Worm (Caenorhabditis elegans) whole organism, early embryonic: Measurements from ENCODE around the gene dyf-13.

Source experiments
- B0310.2 ChIP-seq: sonication (generic microtip); optimal IDR thresholded peaks from 2 replicates; lab custom pipeline; 2016; ENCODE audit warnings: mild to moderate bottlenecking, missing genetic modification characterization, missing compliant biosample characterization
- F13C5.2 ChIP-seq: sonication (generic microtip); optimal IDR thresholded peaks from 2 replicates; lab custom pipeline; 2017; ENCODE audit warnings: mild to moderate bottlenecking, missing genetic modification characterization, inconsistent platforms, missing compliant biosample characterization
- aly-1 ChIP-seq: sonication (generic microtip); optimal IDR thresholded peaks from 2 replicates; lab custom pipeline; 2016; ENCODE audit warnings: missing genetic modification characterization, missing compliant biosample characterization
- ama-1 ChIP-seq: fragments of 150-350 bp; optimal IDR thresholded peaks from 2 replicates; lab custom pipeline; 2014
- ceh-13 ChIP-seq: fragments of 200-800 bp; sonication (Bioruptor generic); optimal IDR thresholded peaks from 2 replicates; lab custom pipeline; 2018; ENCODE audit warnings: mild to moderate bottlenecking, missing genetic modification characterization, missing compliant biosample characterization
- ceh-36 ChIP-seq: sonication (generic microtip); optimal IDR thresholded peaks from 2 replicates; lab custom pipeline; 2016; ENCODE audit warnings: missing genetic modification characterization, inconsistent platforms, missing compliant biosample characterization
- ets-7 ChIP-seq: sonication (generic microtip); optimal IDR thresholded peaks from 2 replicates; lab custom pipeline; 2016; ENCODE audit warnings: missing genotype, missing genetic modification characterization, missing compliant biosample characterization
- flt-1 ChIP-seq: fragments of 200-800 bp; sonication (Bioruptor generic); IDR thresholded peaks from 2 replicates; pipeline ENCODE4 v1.3.6; 2022; ENCODE audit warnings: missing genetic modification characterization, missing compliant biosample characterization
- hmbx-1 ChIP-seq: sonication (generic microtip); optimal IDR thresholded peaks from 2 replicates; lab custom pipeline; 2016; ENCODE audit warnings: mild to moderate bottlenecking, missing genetic modification characterization, missing compliant biosample characterization
- hmg-4 ChIP-seq: fragments of 200-800 bp; sonication (Bioruptor generic); optimal IDR thresholded peaks from 2 replicates; lab custom pipeline; 2018; ENCODE audit warnings: mild to moderate bottlenecking, missing genetic modification characterization, missing compliant biosample characterization
- hnd-1 ChIP-seq: sonication (generic microtip); optimal IDR thresholded peaks from 2 replicates; lab custom pipeline; 2016; ENCODE audit warnings: missing genetic modification characterization, missing compliant biosample characterization
- pes-1 ChIP-seq: fragments of 200-800 bp; sonication (Bioruptor generic); IDR thresholded peaks from 2 replicates; pipeline ENCODE4 v1.3.6; 2022; ENCODE audit warnings: missing genetic modification reagents, missing genetic modification characterization, missing compliant biosample characterization
- scrt-1 ChIP-seq: fragments of 200-800 bp; sonication (Bioruptor generic); IDR thresholded peaks from 2 replicates; pipeline ENCODE4 v1.3.6; 2022; ENCODE audit warnings: missing genetic modification characterization, missing compliant biosample characterization
- sea-1 ChIP-seq: fragments of 200-800 bp; sonication (Bioruptor generic); conservative IDR thresholded peaks from 2 replicates; pipeline ENCODE4 v1.3.6; 2022; ENCODE audit warnings: missing genetic modification characterization, missing compliant biosample characterization
- tbx-11 ChIP-seq: fragments of 200-800 bp; sonication (Bioruptor generic); IDR thresholded peaks from 2 replicates; pipeline ENCODE4 v1.3.6; 2022; ENCODE audit warnings: missing genetic modification characterization, missing compliant biosample characterization
- tbx-37 ChIP-seq: fragments of 200-800 bp; sonication (Bioruptor generic); conservative IDR thresholded peaks from 2 replicates; pipeline ENCODE4 v1.3.6; 2022; ENCODE audit warnings: missing genetic modification reagents, missing genetic modification characterization, missing compliant biosample characterization
- tra-4 ChIP-seq: sonication (generic microtip); optimal IDR thresholded peaks from 2 replicates; lab custom pipeline; 2017; ENCODE audit warnings: missing genetic modification characterization, missing compliant biosample characterization

dyf-13 gene

DNA sequence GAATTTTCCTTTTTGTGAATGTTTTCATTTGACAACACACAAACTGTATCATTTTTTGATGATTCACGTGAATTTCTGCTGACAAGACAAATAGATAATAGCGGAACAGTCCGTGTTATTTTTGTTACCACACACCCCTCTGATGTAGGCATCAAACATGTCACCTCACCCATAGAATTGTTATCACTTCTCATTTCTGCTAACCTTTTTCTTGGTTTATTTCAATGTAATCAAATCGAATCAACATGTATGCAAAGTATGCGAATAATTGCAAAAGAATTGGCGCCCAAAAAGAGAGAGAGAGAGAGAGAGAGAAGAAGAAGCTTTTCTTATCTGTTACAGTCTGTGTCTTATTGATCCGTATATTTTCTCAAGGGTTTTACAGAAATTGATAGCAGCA, 13.7 kb downstream of the dyf-13 start:
- TF ChIP-seq ceh-13 (GFP tag; lab: Kevin White, UChicago) (no peak), ceh-36 (tag; lab: Kevin White, UChicago) (no peak), flt-1 (GFP tag; lab: Robert Waterston, UW) (no peak), sea-1 (GFP tag; lab: Robert Waterston, UW) (no peak), tbx-37 (GFP tag; lab: Robert Waterston, UW) (no peak), ets-7 (tag; lab: Kevin White, UChicago) (no peak), aly-1 (no peak), F13C5.2 (no peak), hmg-4 (no peak), scrt-1 (no peak), tra-4 (tag; lab: Kevin White, UChicago) (no peak), hnd-1 (tag; lab: Kevin White, UChicago) (no peak), pes-1 (GFP tag; lab: Robert Waterston, UW) (no peak), B0310.2 (tag; lab: Kevin White, UChicago) (no peak), ama-1 (lab: Kevin White, UChicago) (no peak), hmbx-1 (tag; lab: Kevin White, UChicago) (no peak), tbx-11 (no peak)

DNA sequence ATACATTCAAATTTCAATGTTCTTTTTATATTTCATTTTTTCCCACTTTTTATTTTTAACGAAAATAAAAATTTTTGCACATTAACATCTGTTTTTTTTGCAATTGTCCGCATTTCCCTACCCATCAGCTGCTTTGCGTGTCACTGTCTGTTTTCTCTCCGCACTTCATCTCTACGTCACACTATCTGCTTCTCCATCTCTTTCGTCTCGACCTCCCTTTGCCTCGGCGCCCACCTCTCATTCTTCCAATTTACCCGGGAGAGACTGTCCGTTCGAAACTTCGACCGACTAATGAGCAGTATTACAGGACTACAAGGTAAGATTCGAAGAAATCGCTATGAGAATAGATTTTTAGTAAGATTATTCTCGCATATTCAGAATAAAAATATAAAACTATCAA, 15.8 kb downstream of the dyf-13 start, which contains the start of gene C27H5.2:
Gene C27H5.2 (plus strand): TSS at position 190 of the 400 bp plus-strand sequence.
- TF ChIP-seq F13C5.2 (no peak), tra-4 (tag; lab: Kevin White, UChicago) (no peak), ceh-36 (tag; lab: Kevin White, UChicago) (no peak), tbx-11 (no peak), tbx-37 (GFP tag; lab: Robert Waterston, UW) (no peak), hmbx-1 (tag; lab: Kevin White, UChicago) (no peak), aly-1 (no peak), ama-1 (lab: Kevin White, UChicago) (no peak), hnd-1 (tag; lab: Kevin White, UChicago) (no peak), sea-1 (GFP tag; lab: Robert Waterston, UW) (no peak), scrt-1 (no peak), B0310.2 (tag; lab: Kevin White, UChicago) (no peak), pes-1 (GFP tag; lab: Robert Waterston, UW) (no peak), ceh-13 (GFP tag; lab: Kevin White, UChicago) (no peak), hmg-4 (no peak), ets-7 (tag; lab: Kevin White, UChicago) (no peak), flt-1 (GFP tag; lab: Robert Waterston, UW) (no peak)

DNA sequence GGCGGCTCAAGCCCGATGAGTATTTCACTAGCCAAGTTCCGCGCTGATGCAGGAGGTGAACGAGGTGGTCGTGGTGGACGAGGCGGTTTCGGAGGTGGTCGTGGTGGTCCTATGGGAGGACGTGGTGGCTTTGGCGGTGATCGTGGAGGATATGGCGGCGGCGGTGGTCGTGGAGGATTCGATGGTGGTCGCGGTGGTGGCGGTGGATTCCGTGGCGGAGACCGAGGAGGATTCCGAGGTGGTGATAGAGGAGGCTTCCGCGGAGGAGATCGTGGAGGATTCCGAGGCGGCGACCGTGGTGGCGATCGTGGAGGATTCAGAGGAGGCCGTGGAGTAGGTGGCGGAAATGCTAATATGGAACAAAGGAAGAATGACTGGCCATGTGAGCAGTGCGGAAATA, 16.4 kb downstream of the dyf-13 start:
- TF ChIP-seq aly-1: peak; percentile 38
- no peak for TF ChIP-seq ceh-36 (tag; lab: Kevin White, UChicago)

DNA sequence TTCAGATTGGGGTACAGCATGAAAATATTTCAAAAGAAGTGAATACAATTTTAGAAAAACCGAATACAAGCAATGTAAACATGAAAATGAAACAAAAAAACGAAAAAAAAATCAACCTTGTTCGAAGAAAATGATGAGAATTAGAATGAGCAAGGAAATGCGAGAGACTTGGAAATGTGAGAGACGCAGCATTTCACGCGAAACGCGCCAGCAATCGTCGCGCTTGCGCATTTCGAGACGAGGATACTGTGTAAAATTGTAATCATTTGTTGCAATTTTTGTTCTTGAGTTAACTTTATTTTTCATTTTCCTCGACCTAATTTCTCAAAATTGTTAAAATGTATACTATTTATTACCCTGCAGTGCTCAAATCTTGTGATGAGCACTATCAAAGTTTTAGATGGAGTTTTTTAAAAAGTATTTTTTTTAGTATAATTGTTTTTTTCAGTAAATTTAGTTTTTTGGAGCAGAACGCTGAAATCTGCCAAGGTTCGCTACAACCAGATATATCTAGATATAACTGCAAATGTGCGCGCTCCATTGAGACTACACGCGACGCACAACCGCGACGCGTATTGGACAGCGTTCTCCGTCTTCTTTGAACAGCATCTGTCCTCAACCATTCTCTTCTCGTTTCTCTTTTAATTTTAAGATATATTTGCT, 19.1 kb downstream of the dyf-13 start, which contains the start of gene fust-1:
Gene fust-1 (plus strand): TSS at position 613 of the 663 bp plus-strand sequence.
- TF ChIP-seq hmg-4 (peak; percentile 46), F13C5.2 (peak; percentile 89), ceh-13 (GFP tag; lab: Kevin White, UChicago) (no peak), tbx-37 (GFP tag; lab: Robert Waterston, UW) (peak; percentile 33; the same call in 1 of the 2 replicates), tbx-11 (peak; percentile 48; the same call in 1 of the 2 replicates), hmbx-1 (tag; lab: Kevin White, UChicago) (peak; percentile 19), pes-1 (GFP tag; lab: Robert Waterston, UW) (peak; percentile 77), ets-7 (tag; lab: Kevin White, UChicago) (no peak), sea-1 (GFP tag; lab: Robert Waterston, UW) (no peak; the same call in 1 of the 2 replicates), B0310.2 (tag; lab: Kevin White, UChicago) (no peak), hnd-1 (tag; lab: Kevin White, UChicago) (peak; percentile 1), ceh-36 (tag; lab: Kevin White, UChicago) (peak; percentile 39), scrt-1 (peak; percentile 58; the same call in 1 of the 2 replicates), aly-1 (no peak), tra-4 (tag; lab: Kevin White, UChicago) (no peak), ama-1 (lab: Kevin White, UChicago) (no peak), flt-1 (GFP tag; lab: Robert Waterston, UW) (peak; percentile 64; the same call in 1 of the 2 replicates)

DNA sequence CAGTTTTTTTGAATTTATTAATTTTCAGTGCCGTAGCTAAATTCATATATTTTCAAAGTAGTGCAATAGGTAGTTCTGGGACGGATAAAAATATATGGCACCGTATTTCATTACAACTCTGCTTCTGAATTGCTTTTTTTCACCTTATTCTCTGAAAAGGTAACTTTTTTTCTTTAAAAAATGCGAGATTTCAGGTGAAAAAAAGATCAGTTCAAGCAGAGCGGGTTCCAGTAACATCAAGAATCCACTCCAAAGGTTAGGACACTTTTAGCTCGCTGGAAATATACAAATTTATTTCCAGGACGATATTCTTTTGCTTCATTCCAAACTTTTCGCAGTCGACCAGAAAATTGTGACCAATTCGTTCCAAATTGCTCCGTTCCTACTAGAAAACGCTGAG, 23.1 kb downstream of the dyf-13 start, which contains the start of gene T07F8.1:
Gene T07F8.1 (plus strand): TSS at position 301 of the 400 bp plus-strand sequence.
- TF ChIP-seq aly-1: no peak
- no peak for TF ChIP-seq scrt-1
- no peak for TF ChIP-seq pes-1 (GFP tag; lab: Robert Waterston, UW)
- TF ChIP-seq tbx-37 (GFP tag; lab: Robert Waterston, UW): no peak
- TF ChIP-seq hmbx-1 (tag; lab: Kevin White, UChicago): no peak
- no peak for TF ChIP-seq flt-1 (GFP tag; lab: Robert Waterston, UW)
- TF ChIP-seq hnd-1 (tag; lab: Kevin White, UChicago): no peak
- no peak for TF ChIP-seq tbx-11
- no peak for TF ChIP-seq ceh-36 (tag; lab: Kevin White, UChicago)

DNA sequence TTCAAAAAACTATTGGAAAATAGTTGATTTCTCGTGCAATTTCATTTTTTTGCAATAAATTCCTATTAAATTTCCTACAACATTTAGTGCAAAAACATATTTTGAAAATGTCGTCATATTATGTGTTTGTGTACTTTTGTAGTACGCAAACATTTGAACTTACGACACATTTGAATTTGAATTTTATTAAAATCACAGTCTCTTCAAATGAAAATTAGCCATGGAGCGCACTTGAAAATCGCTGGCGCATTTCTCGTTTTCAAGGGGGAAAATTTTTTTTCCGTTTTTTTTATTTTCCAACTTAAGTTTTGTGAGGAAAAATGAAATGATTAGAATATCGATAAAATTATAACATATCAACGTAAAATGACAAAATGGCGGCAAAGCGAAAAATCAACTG, 23.6 kb downstream of the dyf-13 start:
- TF ChIP-seq tbx-37 (GFP tag; lab: Robert Waterston, UW) (no peak), hmbx-1 (tag; lab: Kevin White, UChicago) (no peak), sea-1 (GFP tag; lab: Robert Waterston, UW) (no peak), B0310.2 (tag; lab: Kevin White, UChicago) (no peak), pes-1 (GFP tag; lab: Robert Waterston, UW) (no peak), scrt-1 (no peak), ets-7 (tag; lab: Kevin White, UChicago) (no peak)

DNA sequence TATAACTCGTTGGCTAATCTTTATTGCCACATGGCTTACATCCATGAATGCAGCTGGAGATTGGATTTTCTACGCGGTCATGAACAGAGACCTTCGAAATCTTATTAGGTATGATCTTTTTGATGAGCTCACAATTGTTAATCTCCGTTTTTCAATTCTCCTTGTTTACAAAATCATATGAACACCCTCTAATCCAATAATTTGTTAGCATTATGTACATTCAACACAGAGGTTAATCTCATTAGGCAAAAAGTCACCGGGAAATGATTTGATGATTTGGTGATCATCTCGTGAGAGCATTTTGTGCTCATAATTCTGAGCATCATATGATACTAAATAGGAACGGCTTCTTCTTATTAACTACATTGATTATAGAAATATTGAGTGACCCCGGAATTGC, 24.9 kb downstream of the dyf-13 start:
- no peak for TF ChIP-seq ama-1 (lab: Kevin White, UChicago)
